Fruit fly (Drosophila melanogaster) whole organism, adult: ENCODE measurements around the gene Ptp69D.

Experiments used
- CG12768 ChIP-seq: fragments of 200-800 bp; sonication (Bioruptor generic); optimal IDR thresholded peaks from 2 replicates; lab custom pipeline; 2017; ENCODE audit warnings: missing biosample characterization, missing genetic modification characterization, mild to moderate bottlenecking, moderate library complexity, missing genetic modification reagents
- CG5204 ChIP-seq: fragments of 200-800 bp; sonication (Bioruptor generic); optimal IDR thresholded peaks from 2 replicates; lab custom pipeline; 2016; ENCODE audit warnings: missing biosample characterization, missing genetic modification characterization
- CG7045 ChIP-seq: fragments of 200-800 bp; sonication (Bioruptor generic); optimal IDR thresholded peaks from 2 replicates; lab custom pipeline; 2017; ENCODE audit warnings: missing biosample characterization, mild to moderate bottlenecking, missing genetic modification characterization
- Crg-1 ChIP-seq: fragments of 200-800 bp; sonication (Bioruptor generic); optimal IDR thresholded peaks from 2 replicates; lab custom pipeline; 2016; ENCODE audit warnings: missing biosample characterization, missing genetic modification characterization
- Hr96 ChIP-seq: fragments of 200-800 bp; sonication (Bioruptor generic); optimal IDR thresholded peaks from 2 replicates; lab custom pipeline; 2016; ENCODE audit warnings: missing biosample characterization, missing genetic modification characterization
- Mnt ChIP-seq: fragments of 200-800 bp; sonication (Bioruptor generic); optimal IDR thresholded peaks from 2 replicates; lab custom pipeline; 2016; ENCODE audit warnings: missing biosample characterization, mild to moderate bottlenecking, missing genetic modification characterization
- bab1 ChIP-seq: fragments of 200-800 bp; sonication (Bioruptor generic); optimal IDR thresholded peaks from 3 replicates; lab custom pipeline; 2019; ENCODE audit warnings: missing biosample characterization, mild to moderate bottlenecking, missing genetic modification characterization, moderate library complexity
- pad ChIP-seq: fragments of 200-800 bp; sonication (Bioruptor generic); optimal IDR thresholded peaks from 3 replicates; lab custom pipeline; 2017; ENCODE audit warnings: missing biosample characterization, missing genetic modification characterization, mild to moderate bottlenecking, moderate library complexity, missing genetic modification reagents
- tj ChIP-seq: fragments of 200-800 bp; sonication (Bioruptor generic); optimal IDR thresholded peaks from 3 replicates; lab custom pipeline; 2017; ENCODE audit warnings: missing biosample characterization, mild to moderate bottlenecking, missing genetic modification characterization, moderate library complexity
- toe ChIP-seq: fragments of 200-800 bp; sonication (Bioruptor generic); optimal IDR thresholded peaks from 2 replicates; lab custom pipeline; 2016; ENCODE audit warnings: missing biosample characterization, missing genetic modification characterization

- TF ChIP-seq Crg-1 (GFP tag; lab: Kevin White, UChicago) (no peak), toe (GFP tag; lab: Kevin White, UChicago) (no peak), Hr96 (no peak), CG12768 (GFP tag; lab: Kevin White, UChicago) (no peak), bab1 (GFP tag; lab: Kevin White, UChicago) (no peak), Mnt (GFP tag; lab: Kevin White, UChicago) (no peak), tj (no peak), pad (no peak), CG7045 (GFP tag; lab: Kevin White, UChicago) (no peak), CG5204 (GFP tag; lab: Kevin White, UChicago) (no peak)
These were observed 46.0 kb upstream of the Ptp69D start for dm6 chr3L:12688723-12689122.
